Worm (Caenorhabditis elegans) whole organism, mixed stage, embryonic: Measurements from ENCODE around the gene F46G10.1.

Experiments
- bed-3 ChIP-seq: fragments of 200-800 bp; sonication (Bioruptor generic); optimal IDR thresholded peaks from 3 replicates; lab custom pipeline; 2018; ENCODE audit warnings: mild to moderate bottlenecking, missing genetic modification characterization, moderate library complexity, missing compliant biosample characterization
- blmp-1 ChIP-seq: fragments of 150-350 bp; optimal IDR thresholded peaks from 2 replicates; lab custom pipeline; 2014; ENCODE audit warnings: missing biosample characterization, missing genetic modification characterization
- ceh-39 ChIP-seq: fragments of 150-350 bp; optimal IDR thresholded peaks from 2 replicates; lab custom pipeline; 2014; ENCODE audit warnings: missing biosample characterization, missing genetic modification characterization
- ceh-43 ChIP-seq: fragments of 200-800 bp; sonication (Bioruptor generic); optimal IDR thresholded peaks from 2 replicates; lab custom pipeline; 2018; ENCODE audit warnings: mild to moderate bottlenecking, missing genetic modification characterization, moderate library complexity, missing compliant biosample characterization
- ceh-83 ChIP-seq: fragments of 200-800 bp; sonication (Bioruptor generic); optimal IDR thresholded peaks from 2 replicates; lab custom pipeline; 2018; ENCODE audit warnings: mild to moderate bottlenecking, missing genetic modification characterization, missing compliant biosample characterization
- ces-1 ChIP-seq: fragments of 150-350 bp; optimal IDR thresholded peaks from 2 replicates; lab custom pipeline; 2014; ENCODE audit warnings: missing biosample characterization, missing genetic modification reagents, missing genetic modification characterization
- cnd-1 ChIP-seq: fragments of 200-800 bp; sonication (Bioruptor generic); optimal IDR thresholded peaks from 2 replicates; lab custom pipeline; 2018; ENCODE audit warnings: mild to moderate bottlenecking, missing genetic modification characterization, missing compliant biosample characterization
- drap-1 ChIP-seq: fragments of 200-800 bp; sonication (Bioruptor generic); optimal IDR thresholded peaks from 3 replicates; lab custom pipeline; 2018; ENCODE audit warnings: mild to moderate bottlenecking, missing genetic modification characterization, missing compliant biosample characterization
- elt-1 ChIP-seq: sonication (generic microtip); optimal IDR thresholded peaks from 2 replicates; lab custom pipeline; 2017; ENCODE audit warnings: missing genetic modification characterization, mild to moderate bottlenecking, missing compliant biosample characterization, antibody characterized with exemption, moderate library complexity, borderline replicate concordance; ENCODE audit not compliant: insufficient read depth
- flh-1 ChIP-seq: fragments of 200-800 bp; sonication (Bioruptor generic); optimal IDR thresholded peaks from 2 replicates; lab custom pipeline; 2018; ENCODE audit warnings: mild to moderate bottlenecking, missing genetic modification characterization, moderate library complexity, missing compliant biosample characterization
- ham-2 ChIP-seq: fragments of 200-800 bp; sonication (Bioruptor generic); optimal IDR thresholded peaks from 2 replicates; lab custom pipeline; 2018; ENCODE audit warnings: mild to moderate bottlenecking, missing genetic modification characterization, missing compliant biosample characterization
- hlh-1 ChIP-seq: fragments of 150-350 bp; optimal IDR thresholded peaks from 2 replicates; lab custom pipeline; 2014; ENCODE audit warnings: missing biosample characterization, missing genetic modification reagents, missing genetic modification characterization
- lin-13 ChIP-seq: fragments of 150-350 bp; optimal IDR thresholded peaks from 2 replicates; lab custom pipeline; 2014; ENCODE audit warnings: missing biosample characterization, missing genetic modification characterization
- lin-32 ChIP-seq: fragments of 200-800 bp; sonication (Bioruptor generic); optimal IDR thresholded peaks from 2 replicates; lab custom pipeline; 2018; ENCODE audit warnings: mild to moderate bottlenecking, missing genetic modification characterization, missing compliant biosample characterization
- lsy-2 ChIP-seq: fragments of 150-350 bp; optimal IDR thresholded peaks from 2 replicates; lab custom pipeline; 2014; ENCODE audit warnings: missing biosample characterization, missing genetic modification characterization
- mab-5 ChIP-seq: fragments of 150-350 bp; optimal IDR thresholded peaks from 2 replicates; lab custom pipeline; 2014; ENCODE audit warnings: missing biosample characterization, missing genetic modification characterization
- mep-1 ChIP-seq: fragments of 150-350 bp; optimal IDR thresholded peaks from 2 replicates; lab custom pipeline; 2017; ENCODE audit warnings: missing biosample characterization, missing genetic modification reagents, missing genetic modification characterization, inconsistent platforms
- mls-2 ChIP-seq: sonication (generic microtip); optimal IDR thresholded peaks from 2 replicates; lab custom pipeline; 2016; ENCODE audit warnings: mild to moderate bottlenecking, missing genetic modification characterization, moderate library complexity, missing compliant biosample characterization
- nhr-12 ChIP-seq: fragments of 150-350 bp; optimal IDR thresholded peaks from 2 replicates; lab custom pipeline; 2014; ENCODE audit warnings: missing biosample characterization, missing genetic modification characterization
- nhr-2 ChIP-seq: fragments of 150-350 bp; optimal IDR thresholded peaks from 2 replicates; lab custom pipeline; 2014; ENCODE audit warnings: missing biosample characterization, missing genetic modification characterization
- nhr-237 ChIP-seq: fragments of 150-350 bp; optimal IDR thresholded peaks from 2 replicates; lab custom pipeline; 2014; ENCODE audit warnings: missing biosample characterization, missing genetic modification characterization
- nhr-28 ChIP-seq: fragments of 150-350 bp; optimal IDR thresholded peaks from 2 replicates; lab custom pipeline; 2014; ENCODE audit warnings: missing biosample characterization, missing genetic modification characterization
- sem-2 ChIP-seq: fragments of 200-800 bp; sonication (Bioruptor generic); optimal IDR thresholded peaks from 2 replicates; lab custom pipeline; 2018; ENCODE audit warnings: mild to moderate bottlenecking, missing genetic modification characterization, missing compliant biosample characterization
- snpc-4 ChIP-seq: fragments of 150-350 bp; optimal IDR thresholded peaks from 2 replicates; lab custom pipeline; 2014; ENCODE audit warnings: missing biosample characterization, missing genetic modification characterization
- sptf-1 ChIP-seq: sonication (generic microtip); optimal IDR thresholded peaks from 2 replicates; lab custom pipeline; 2017; ENCODE audit warnings: mild to moderate bottlenecking, missing genetic modification characterization, moderate library complexity, missing compliant biosample characterization
- tbx-8 ChIP-seq: fragments of 200-800 bp; sonication (Bioruptor generic); optimal IDR thresholded peaks from 2 replicates; lab custom pipeline; 2018; ENCODE audit warnings: mild to moderate bottlenecking, missing genetic modification characterization, moderate library complexity, missing compliant biosample characterization
- unc-120 ChIP-seq: sonication (generic microtip); optimal IDR thresholded peaks from 2 replicates; lab custom pipeline; 2017; ENCODE audit warnings: missing genetic modification characterization, missing compliant biosample characterization; ENCODE audit not compliant: poor library complexity, severe bottlenecking
- unc-39 ChIP-seq: fragments of 150-350 bp; optimal IDR thresholded peaks from 2 replicates; lab custom pipeline; 2014; ENCODE audit warnings: missing biosample characterization, missing genetic modification characterization
- zip-8 ChIP-seq: fragments of 150-350 bp; optimal IDR thresholded peaks from 2 replicates; lab custom pipeline; 2014; ENCODE audit warnings: missing biosample characterization, missing genetic modification characterization
- ztf-11 ChIP-seq: fragments of 150-350 bp; optimal IDR thresholded peaks from 2 replicates; lab custom pipeline; 2014; ENCODE audit warnings: missing biosample characterization, missing genetic modification characterization

Gene F46G10.1

ce11 chrX:13311641-13312423 is at the start of gene F46G10.1:
F46G10.1 (minus strand) TSS chrX:13311755.
- no peak for TF ChIP-seq nhr-28 (tag; lab: Kevin White, UChicago)
- TF ChIP-seq mep-1 (tag; lab: Kevin White, UChicago) = no peak
- TF ChIP-seq cnd-1 (tag; lab: Kevin White, UChicago) = no peak
- TF ChIP-seq nhr-2 (tag; lab: Kevin White, UChicago) = no peak
- no peak for TF ChIP-seq zip-8
- no peak for TF ChIP-seq lin-32 (GFP tag; lab: Kevin White, UChicago)
- no peak for TF ChIP-seq ces-1 (GFP tag; lab: Kevin White, UChicago)
- TF ChIP-seq unc-39 (tag; lab: Kevin White, UChicago) = no peak
- no peak for TF ChIP-seq drap-1 (GFP tag; lab: Kevin White, UChicago)
- no peak for TF ChIP-seq ceh-43 (GFP tag; lab: Kevin White, UChicago)
- no peak for TF ChIP-seq lin-13 (tag; lab: Kevin White, UChicago)
- TF ChIP-seq lsy-2 (tag; lab: Kevin White, UChicago) = no peak
- no peak for TF ChIP-seq mab-5
- TF ChIP-seq mls-2 (tag; lab: Kevin White, UChicago) = no peak
- no peak for TF ChIP-seq ham-2 (GFP tag; lab: Kevin White, UChicago)
- no peak for TF ChIP-seq ceh-83 (GFP tag; lab: Kevin White, UChicago)
- no peak for TF ChIP-seq flh-1 (GFP tag; lab: Kevin White, UChicago)
- no peak for TF ChIP-seq sem-2 (GFP tag; lab: Kevin White, UChicago)
- no peak for TF ChIP-seq nhr-12 (tag; lab: Kevin White, UChicago)

ce11 chrX:13360632-13361031 is 49.1 kb upstream of the F46G10.1 start:
- TF ChIP-seq unc-39 (tag; lab: Kevin White, UChicago) (no peak), nhr-237 (tag; lab: Kevin White, UChicago) (no peak), ceh-83 (GFP tag; lab: Kevin White, UChicago) (no peak), flh-1 (GFP tag; lab: Kevin White, UChicago) (no peak), sem-2 (GFP tag; lab: Kevin White, UChicago) (no peak), ceh-43 (GFP tag; lab: Kevin White, UChicago) (no peak), cnd-1 (tag; lab: Kevin White, UChicago) (no peak), unc-120 (tag; lab: Kevin White, UChicago) (no peak), snpc-4 (tag; lab: Kevin White, UChicago) (no peak), ztf-11 (tag; lab: Kevin White, UChicago) (no peak), bed-3 (GFP tag; lab: Kevin White, UChicago) (no peak), nhr-28 (tag; lab: Kevin White, UChicago) (no peak), sptf-1 (no peak), ceh-39 (tag; lab: Kevin White, UChicago) (no peak)

DNA sequence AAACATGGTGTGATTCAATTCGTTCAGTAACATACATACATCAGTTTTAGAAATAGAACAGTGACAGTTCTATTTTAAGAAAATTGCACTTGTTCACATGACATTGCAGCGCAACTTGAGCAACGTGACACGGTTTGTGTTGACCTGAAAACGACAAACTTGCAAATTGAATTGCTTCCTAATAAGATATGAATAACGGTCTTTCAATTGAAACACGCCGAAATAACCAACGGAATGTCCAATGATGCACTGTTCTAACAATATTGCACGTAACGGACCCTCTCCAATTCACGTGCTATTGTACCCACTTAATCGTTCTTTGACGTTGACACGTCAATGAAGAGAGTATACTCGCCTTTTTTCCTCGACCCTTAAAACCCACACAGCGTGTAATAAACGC is 48.2 kb upstream of the F46G10.1 start:
- TF ChIP-seq hlh-1 (tag; lab: Kevin White, UChicago) (no peak), nhr-2 (tag; lab: Kevin White, UChicago) (peak; percentile 17), tbx-8 (GFP tag; lab: Kevin White, UChicago) (no peak)

ce11 chrX:13358573-13358972 is 47.0 kb upstream of the F46G10.1 start:
- no peak for TF ChIP-seq mep-1 (tag; lab: Kevin White, UChicago)
- TF ChIP-seq ham-2 (GFP tag; lab: Kevin White, UChicago) = peak; percentile 14
- TF ChIP-seq elt-1 (tag; lab: Kevin White, UChicago) = no peak
- no peak for TF ChIP-seq drap-1 (GFP tag; lab: Kevin White, UChicago)
- no peak for TF ChIP-seq nhr-12 (tag; lab: Kevin White, UChicago)
- no peak for TF ChIP-seq unc-120 (tag; lab: Kevin White, UChicago)
- TF ChIP-seq ztf-11 (tag; lab: Kevin White, UChicago) = no peak
- no peak for TF ChIP-seq flh-1 (GFP tag; lab: Kevin White, UChicago)
- peak; percentile 3 for TF ChIP-seq blmp-1 (tag; lab: Kevin White, UChicago)
- TF ChIP-seq bed-3 (GFP tag; lab: Kevin White, UChicago) = no peak
